Worm (Caenorhabditis elegans): Measurements from ENCODE around the gene sru-40.

The sru-40 gene

DNA sequence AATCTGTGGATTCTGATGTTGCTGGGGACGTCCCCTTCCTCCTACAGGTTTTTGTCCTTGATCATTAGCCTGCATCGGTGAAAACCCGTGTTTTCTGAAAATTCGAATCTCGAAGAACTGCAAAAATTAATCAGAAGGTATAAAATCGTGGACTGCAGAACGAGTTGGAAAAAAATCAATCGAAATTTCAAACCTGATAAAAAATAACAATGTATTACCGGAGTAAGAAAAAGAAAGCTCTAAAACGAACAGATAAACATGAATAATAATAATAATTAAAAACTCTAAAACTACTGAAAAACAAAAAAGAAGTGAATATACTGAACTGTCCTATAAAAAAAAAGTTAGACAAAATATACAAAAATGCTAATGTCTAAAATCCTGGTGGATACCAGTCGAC lies 50.8 kb downstream of the sru-40 start, which contains the start of gene F46B6.5:
Gene F46B6.5, minus strand, starts transcription at position 101 of the 400 bp plus-strand sequence.
- no peak for TF ChIP-seq ama-1 (optimal IDR thresholded peaks at IDR 0.05)
- TF ChIP-seq attf-4 (tag; optimal IDR thresholded peaks at IDR 0.05), result no peak
- TF ChIP-seq dve-1 (tag; optimal IDR thresholded peaks at IDR 0.05; ENCODE audit: insufficient read depth), result no peak
- TF ChIP-seq nhr-25 (tag; optimal IDR thresholded peaks at IDR 0.05; ENCODE audit: borderline replicate concordance, insufficient read depth), result no peak
- no peak for TF ChIP-seq T26A8.4 (GFP tag; IDR thresholded peaks at IDR 0.05)
- no peak for TF ChIP-seq mep-1 (tag; optimal IDR thresholded peaks at IDR 0.05)
- no peak for TF ChIP-seq cey-2 (tag; optimal IDR thresholded peaks at IDR 0.05; ENCODE audit: borderline replicate concordance, insufficient read depth)
